Worm (Caenorhabditis elegans) whole organism, L4 larva: ENCODE results near the gene acd-4.

ENCODE experiments used
- F26F4.8 ChIP-seq: fragments of 200-800 bp; sonication (Bioruptor generic); conservative IDR thresholded peaks from 2 replicates; pipeline ENCODE4 v1.3.6; 2022; ENCODE audit warnings: missing genetic modification characterization, missing compliant biosample characterization
- T20F7.1 ChIP-seq: fragments of 200-800 bp; sonication (Bioruptor generic); optimal IDR thresholded peaks from 2 replicates; lab custom pipeline; 2018; ENCODE audit warnings: mild to moderate bottlenecking, missing genetic modification characterization, missing compliant biosample characterization
- Y48G9A.11 ChIP-seq: fragments of 200-800 bp; sonication (Bioruptor generic); IDR thresholded peaks from 2 replicates; pipeline ENCODE4 v1.3.6; 2022; ENCODE audit warnings: missing genetic modification reagents, missing genetic modification characterization, missing compliant biosample characterization
- aha-1 ChIP-seq: fragments of 150-350 bp; peaks from one replicate; lab custom pipeline; 2014; ENCODE audit warnings: missing biosample characterization, missing genetic modification characterization
- ceh-20 ChIP-seq: fragments of 200-800 bp; sonication (Bioruptor generic); IDR thresholded peaks from 2 replicates; pipeline ENCODE4 v1.3.6; 2022; ENCODE audit warnings: missing genetic modification reagents, missing genetic modification characterization, missing compliant biosample characterization
- cey-2 ChIP-seq: sonication (generic microtip); optimal IDR thresholded peaks from 3 replicates; lab custom pipeline; 2017; ENCODE audit warnings: missing genetic modification characterization, mild to moderate bottlenecking, missing compliant biosample characterization, antibody characterized with exemption, borderline replicate concordance; ENCODE audit not compliant: insufficient read depth
- daf-16 ChIP-seq, 3 experiments: sonication (generic microtip); optimal IDR thresholded peaks; 2 replicates each; lab custom pipeline; 2016 to 2017; ENCODE audit warnings: missing genetic modification characterization in 3 of 3, missing genetic modification reagents in 3 of 3, mild to moderate bottlenecking in 2 of 3, missing compliant biosample characterization in 2 of 3, missing biosample characterization in 1 of 3, moderate library complexity in 1 of 3
- daf-19 ChIP-seq: fragments of 200-800 bp; sonication (Bioruptor generic); conservative IDR thresholded peaks from 2 replicates; pipeline ENCODE4 v1.3.6; 2022; ENCODE audit warnings: missing genetic modification characterization, missing compliant biosample characterization
- dmd-6 ChIP-seq: fragments of 200-800 bp; sonication (Bioruptor generic); IDR thresholded peaks from 2 replicates; pipeline ENCODE4 v1.3.6; 2022; ENCODE audit warnings: missing genetic modification reagents, missing genetic modification characterization, missing compliant biosample characterization
- dve-1 ChIP-seq: sonication (generic microtip); optimal IDR thresholded peaks from 2 replicates; lab custom pipeline; 2017; ENCODE audit warnings: antibody characterized with exemption, mild to moderate bottlenecking, missing genetic modification characterization, missing compliant biosample characterization; ENCODE audit not compliant: insufficient read depth
- egl-27 ChIP-seq: sonication (generic microtip); optimal IDR thresholded peaks from 3 replicates; lab custom pipeline; 2017; ENCODE audit warnings: missing biosample characterization, missing genetic modification reagents, missing genetic modification characterization
- fkh-10 ChIP-seq: fragments of 150-350 bp; optimal IDR thresholded peaks from 2 replicates; lab custom pipeline; 2014; ENCODE audit warnings: missing biosample characterization, missing genetic modification reagents, missing genetic modification characterization
- fos-1 ChIP-seq: fragments of 150-350 bp; optimal IDR thresholded peaks from 2 replicates; lab custom pipeline; 2014; ENCODE audit warnings: missing biosample characterization, missing genetic modification characterization
- hif-1 ChIP-seq, 2 experiments: sonication (generic microtip); optimal IDR thresholded peaks; 2 replicates each; lab custom pipeline; 2016 to 2017; ENCODE audit warnings: missing compliant biosample characterization in 2 of 2, missing genetic modification characterization in 2 of 2, missing genetic modification reagents in 2 of 2, missing genotype in 2 of 2, mild to moderate bottlenecking in 1 of 2
- hlh-11 ChIP-seq: fragments of 200-800 bp; sonication (Bioruptor generic); optimal IDR thresholded peaks from 2 replicates; lab custom pipeline; 2018; ENCODE audit warnings: mild to moderate bottlenecking, missing genetic modification characterization, missing compliant biosample characterization
- hlh-30 ChIP-seq: sonication (generic microtip); optimal IDR thresholded peaks from 2 replicates; lab custom pipeline; 2017; ENCODE audit warnings: antibody characterized with exemption, mild to moderate bottlenecking, missing genetic modification characterization, missing compliant biosample characterization; ENCODE audit not compliant: insufficient read depth
- lir-3 ChIP-seq: sonication (generic microtip); optimal IDR thresholded peaks from 2 replicates; lab custom pipeline; 2016; ENCODE audit warnings: mild to moderate bottlenecking, missing genetic modification characterization, missing compliant biosample characterization
- lsy-2 ChIP-seq, 2 experiments: fragments of 150-350 bp in 1 of 2; sonication (generic microtip) in 1 of 2; optimal IDR thresholded peaks; 2 replicates each; lab custom pipeline; 2014 to 2017; ENCODE audit warnings: missing biosample characterization in 2 of 2, missing genetic modification characterization in 2 of 2
- mdl-1 ChIP-seq, 2 experiments: fragments of 150-350 bp in 1 of 2; sonication (generic microtip) in 1 of 2; optimal IDR thresholded peaks; 2 replicates each; lab custom pipeline; 2014 to 2017; ENCODE audit warnings: missing biosample characterization in 2 of 2, missing genetic modification characterization in 2 of 2
- mep-1 ChIP-seq: fragments of 150-350 bp; sonication (generic microtip); optimal IDR thresholded peaks from 3 replicates; lab custom pipeline; 2014; ENCODE audit warnings: missing biosample characterization, missing genetic modification characterization
- mxl-3 ChIP-seq: fragments of 200-800 bp; sonication (Bioruptor generic); optimal IDR thresholded peaks from 2 replicates; lab custom pipeline; 2018; ENCODE audit warnings: mild to moderate bottlenecking, missing genetic modification characterization, missing compliant biosample characterization
- nhr-10 ChIP-seq: fragments of 150-350 bp; optimal IDR thresholded peaks from 2 replicates; lab custom pipeline; 2014; ENCODE audit warnings: missing biosample characterization, missing genetic modification characterization
- nhr-11 ChIP-seq: fragments of 150-350 bp; optimal IDR thresholded peaks from 2 replicates; lab custom pipeline; 2014; ENCODE audit warnings: missing biosample characterization, missing genetic modification characterization
- nhr-28 ChIP-seq: fragments of 150-350 bp; optimal IDR thresholded peaks from 2 replicates; lab custom pipeline; 2014; ENCODE audit warnings: missing biosample characterization, missing genetic modification characterization
- nhr-48 ChIP-seq: sonication (generic microtip); optimal IDR thresholded peaks from 2 replicates; lab custom pipeline; 2016; ENCODE audit warnings: mild to moderate bottlenecking, missing genetic modification characterization, missing compliant biosample characterization
- nhr-76 ChIP-seq: fragments of 150-350 bp; optimal IDR thresholded peaks from 2 replicates; lab custom pipeline; 2014; ENCODE audit warnings: missing biosample characterization, missing genetic modification characterization
- nhr-77 ChIP-seq: fragments of 150-350 bp; optimal IDR thresholded peaks from 2 replicates; lab custom pipeline; 2014; ENCODE audit warnings: missing biosample characterization, missing genetic modification characterization
- php-3 ChIP-seq: fragments of 200-800 bp; sonication (Bioruptor generic); IDR thresholded peaks from 2 replicates; pipeline ENCODE4 v1.3.6; 2022; ENCODE audit warnings: missing genetic modification reagents, missing genetic modification characterization, missing compliant biosample characterization
- pqm-1 ChIP-seq: sonication (generic microtip); optimal IDR thresholded peaks from 2 replicates; lab custom pipeline; 2017; ENCODE audit warnings: missing biosample characterization, missing genetic modification characterization
- saeg-2 ChIP-seq: fragments of 200-800 bp; sonication (Bioruptor generic); IDR thresholded peaks from 2 replicates; pipeline ENCODE4 v1.3.6; 2022; ENCODE audit warnings: missing genetic modification reagents, missing genetic modification characterization, missing compliant biosample characterization
- tra-1 ChIP-seq: fragments of 200-800 bp; sonication (Bioruptor generic); IDR thresholded peaks from 2 replicates; pipeline ENCODE4 v1.3.6; 2022; ENCODE audit warnings: missing genetic modification reagents, missing genetic modification characterization, missing compliant biosample characterization
- unc-62 ChIP-seq, 3 experiments: fragments of 150-350 bp in 1 of 3; sonication (generic microtip); optimal IDR thresholded peaks in 2 of 3; peaks in 1 of 3; 1 replicate in 1 of 3; 2 replicates in 2 of 3; lab custom pipeline; 2014 to 2017; ENCODE audit warnings: missing biosample characterization in 3 of 3, missing genetic modification characterization in 3 of 3, missing genetic modification reagents in 3 of 3, missing genotype in 1 of 3
- vab-7 ChIP-seq: fragments of 200-800 bp; sonication (Bioruptor generic); IDR thresholded peaks from 2 replicates; pipeline ENCODE4 v1.3.6; 2022; ENCODE audit warnings: missing genetic modification reagents, missing genetic modification characterization, missing compliant biosample characterization
- zag-1 ChIP-seq: fragments of 150-350 bp; optimal IDR thresholded peaks from 2 replicates; lab custom pipeline; 2014; ENCODE audit warnings: missing biosample characterization, missing genetic modification characterization
- zip-2 ChIP-seq: fragments of 150-350 bp; optimal IDR thresholded peaks from 2 replicates; lab custom pipeline; 2014; ENCODE audit warnings: missing biosample characterization, missing genetic modification characterization
- ztf-7 ChIP-seq: fragments of 150-350 bp; optimal IDR thresholded peaks from 2 replicates; lab custom pipeline; 2014; ENCODE audit warnings: missing biosample characterization, missing genetic modification characterization

The acd-4 gene

DNA sequence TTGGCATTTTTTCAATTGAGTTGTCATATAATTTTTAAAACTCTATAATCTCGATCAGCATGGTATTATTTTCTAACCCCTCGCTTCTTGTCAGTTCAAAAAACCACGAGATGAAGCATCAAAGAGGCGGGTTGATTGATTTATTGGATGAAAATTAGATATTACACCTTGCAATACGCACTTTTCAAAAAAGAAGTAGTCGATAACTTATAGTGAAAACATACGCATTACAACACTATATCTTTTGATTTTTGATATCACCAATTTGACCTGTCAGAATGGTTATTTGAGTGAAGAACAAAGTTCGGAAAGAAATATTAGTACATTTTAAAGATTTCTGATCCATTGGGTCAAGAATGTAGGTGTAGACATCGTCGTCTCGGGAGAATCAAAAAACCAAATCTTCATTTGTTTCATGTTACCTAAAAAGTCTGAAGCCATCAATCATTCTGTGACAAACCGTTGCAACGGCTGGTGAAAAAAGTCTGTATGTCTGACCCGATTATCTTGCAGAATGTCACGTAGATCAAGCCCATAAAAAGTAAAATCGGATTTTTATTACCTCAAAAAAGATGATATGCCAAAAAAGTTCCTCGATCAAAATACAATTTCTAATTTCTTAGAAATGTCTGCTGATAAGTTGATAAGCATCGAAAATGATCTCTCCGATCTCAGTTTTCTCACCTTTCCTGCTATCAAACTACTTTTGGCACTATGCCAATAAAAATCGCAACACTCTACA, 15.2 kb downstream of the acd-4 start (continued):
- TF ChIP-seq saeg-2 (GFP tag; lab: Robert Waterston, UW) (no peak), zag-1 (tag; lab: Kevin White, UChicago) (no peak), egl-27 (tag; lab: Kevin White, UChicago) (no peak), php-3 (GFP tag; lab: Robert Waterston, UW) (peak; percentile 88), daf-19 (no peak), ceh-20 (peak; percentile 91), zip-2 (tag; lab: Kevin White, UChicago) (no peak), hif-1 (tag; optimal IDR thresholded peaks at IDR 0.05; lab: Kevin White, UChicago) (peak; percentile 30 to 73), Y48G9A.11 (GFP tag; lab: Robert Waterston, UW) (no peak), mep-1 (no peak), tra-1 (peak; percentile 89; the same call in 1 of the 2 replicates)

- peak; percentile 54 for TF ChIP-seq T20F7.1 (GFP tag; lab: Kevin White, UChicago)
- peak; percentile 67 for TF ChIP-seq fos-1
- TF ChIP-seq nhr-10 (tag; lab: Kevin White, UChicago), result peak; percentile 44
- peak; percentile 80 for TF ChIP-seq nhr-28 (tag; lab: Kevin White, UChicago)
- TF ChIP-seq lir-3 (tag; lab: Kevin White, UChicago), result no peak
- peak; percentile 61 for TF ChIP-seq pqm-1 (tag; lab: Kevin White, UChicago)
- peak in 1 of 2 experiments; percentile 22 for TF ChIP-seq mdl-1 (tag; optimal IDR thresholded peaks at IDR 0.05; lab: Kevin White, UChicago)
- peak; percentile 46 for TF ChIP-seq cey-2 (tag; lab: Kevin White, UChicago)
- no peak for TF ChIP-seq vab-7 (GFP tag; lab: Robert Waterston, UW)
- peak; percentile 10 for TF ChIP-seq hlh-11
- peak; percentile 55 for TF ChIP-seq mxl-3 (GFP tag; lab: Kevin White, UChicago)
- TF ChIP-seq nhr-77 (tag; lab: Kevin White, UChicago), result peak; percentile 89
- peak; percentile 78 for TF ChIP-seq dve-1 (tag; lab: Kevin White, UChicago)
- TF ChIP-seq fkh-10 (GFP tag; lab: Kevin White, UChicago), result no peak
- TF ChIP-seq ztf-7 (tag; lab: Kevin White, UChicago), result no peak
- TF ChIP-seq nhr-48 (tag; lab: Kevin White, UChicago), result peak; percentile 1
- TF ChIP-seq nhr-76 (tag; lab: Kevin White, UChicago), result peak; percentile 72
- TF ChIP-seq zag-1 (tag; lab: Kevin White, UChicago), result no peak
- peak; percentile 83 for TF ChIP-seq aha-1
- peak; percentile 79 for TF ChIP-seq dmd-6 (GFP tag; lab: Robert Waterston, UW)
- TF ChIP-seq php-3 (GFP tag; lab: Robert Waterston, UW), result 0 out of 2 replicates have a peak, but pooled peaks have one; percentile 45
- TF ChIP-seq nhr-11 (tag; lab: Kevin White, UChicago), result peak; percentile 38
- peak; percentile 14 for TF ChIP-seq hlh-30 (tag; lab: Kevin White, UChicago)
- TF ChIP-seq unc-62 (GFP tag; optimal IDR thresholded peaks at IDR 0.05 in 1 of 2; lab: Kevin White, UChicago), result peak in 1 of 2 experiments; percentile 92
- TF ChIP-seq unc-62 (tag; optimal IDR thresholded peaks at IDR 0.05; lab: Kevin White, UChicago), result no peak
- peak in 1 of 2 experiments; percentile 31 for TF ChIP-seq daf-16 (GFP tag; optimal IDR thresholded peaks at IDR 0.05; lab: Kevin White, UChicago)
- TF ChIP-seq daf-16 (tag; optimal IDR thresholded peaks at IDR 0.05; lab: Kevin White, UChicago), result peak; percentile 91
- TF ChIP-seq lsy-2 (tag; optimal IDR thresholded peaks at IDR 0.05; lab: Kevin White, UChicago), result peak in 1 of 2 experiments; percentile 11
- TF ChIP-seq F26F4.8 (GFP tag; lab: Robert Waterston, UW), result no peak
- peak; percentile 39 for TF ChIP-seq mep-1
- TF ChIP-seq, all 104 proteins: peak for 22
These were observed 16.7 kb downstream of the acd-4 start for ce11 chrV:8654460-8655419.
